Fruit fly (Drosophila melanogaster) whole organism, prepupa: ENCODE measurements around the gene CG11912.

Experiments
- Blimp-1 ChIP-seq: fragments of 200-800 bp; sonication (Bioruptor generic); optimal IDR thresholded peaks from 3 replicates; lab custom pipeline; 2017; ENCODE audit warnings: missing biosample characterization, missing genetic modification characterization, mild to moderate bottlenecking, moderate library complexity, missing genetic modification reagents
- CG10631 ChIP-seq: fragments of 200-800 bp; sonication (Bioruptor generic); optimal IDR thresholded peaks from 2 replicates; lab custom pipeline; 2016; ENCODE audit warnings: missing biosample characterization, missing genetic modification characterization
- CG11762 ChIP-seq: fragments of 200-800 bp; sonication (Bioruptor generic); optimal IDR thresholded peaks from 3 replicates; lab custom pipeline; 2016; ENCODE audit warnings: missing biosample characterization, missing genetic modification characterization; ENCODE audit not compliant: insufficient read depth
- CG15336 ChIP-seq: fragments of 200-800 bp; sonication (Bioruptor generic); IDR thresholded peaks from 2 replicates; pipeline ENCODE4 v1.3.6; 2022; ENCODE audit warnings: missing biosample characterization, missing genetic modification characterization
- CG1621 ChIP-seq: fragments of 200-800 bp; sonication (Bioruptor generic); optimal IDR thresholded peaks from 3 replicates; lab custom pipeline; 2018; ENCODE audit warnings: missing biosample characterization, mild to moderate bottlenecking, missing genetic modification characterization
- CG31627 ChIP-seq: fragments of 200-800 bp; sonication (Bioruptor generic); optimal IDR thresholded peaks from 3 replicates; lab custom pipeline; 2016; ENCODE audit warnings: missing biosample characterization, missing genetic modification characterization
- CG34406 ChIP-seq: fragments of 200-800 bp; sonication (Bioruptor generic); optimal IDR thresholded peaks from 3 replicates; lab custom pipeline; 2016; ENCODE audit warnings: missing biosample characterization, missing genetic modification characterization
- CG4318 ChIP-seq: fragments of 200-800 bp; sonication (Bioruptor generic); optimal IDR thresholded peaks from 3 replicates; lab custom pipeline; 2017; ENCODE audit warnings: missing biosample characterization, mild to moderate bottlenecking, missing genetic modification characterization
- CG6163 ChIP-seq: fragments of 200-800 bp; sonication (Bioruptor generic); IDR thresholded peaks from 3 replicates; pipeline ENCODE4 v1.3.6; 2022; ENCODE audit warnings: missing biosample characterization, missing genetic modification characterization
- CG6792 ChIP-seq: fragments of 200-800 bp; sonication (Bioruptor generic); optimal IDR thresholded peaks from 3 replicates; lab custom pipeline; 2016; ENCODE audit warnings: missing biosample characterization, missing genetic modification characterization
- CG8119 ChIP-seq: fragments of 200-800 bp; sonication (Bioruptor generic); IDR thresholded peaks from 3 replicates; pipeline ENCODE4 v1.3.6; 2022; ENCODE audit warnings: missing biosample characterization, missing genetic modification characterization
- CG9139 ChIP-seq: fragments of 200-800 bp; sonication (Bioruptor generic); optimal IDR thresholded peaks from 3 replicates; lab custom pipeline; 2017; ENCODE audit warnings: missing biosample characterization, mild to moderate bottlenecking, missing genetic modification characterization
- Eip75B ChIP-seq: fragments of 200-800 bp; sonication (Bioruptor generic); optimal IDR thresholded peaks from 3 replicates; lab custom pipeline; 2016; ENCODE audit warnings: missing biosample characterization, missing genetic modification characterization
- Eip78C ChIP-seq: fragments of 200-800 bp; sonication (Bioruptor generic); peaks from one replicate; lab custom pipeline; 2016; ENCODE audit warnings: missing biosample characterization, missing genetic modification characterization
- Eip93F ChIP-seq: fragments of 200-800 bp; sonication (Bioruptor generic); optimal IDR thresholded peaks from 2 replicates; lab custom pipeline; 2016; ENCODE audit warnings: missing biosample characterization, mild to moderate bottlenecking, missing genetic modification characterization
- Ets96B ChIP-seq: fragments of 200-800 bp; optimal IDR thresholded peaks from 2 replicates; lab custom pipeline; 2019; ENCODE audit warnings: missing biosample characterization, mild to moderate bottlenecking, missing genetic modification characterization, moderate library complexity
- Gug ChIP-seq: fragments of 200-800 bp; sonication (Bioruptor generic); IDR thresholded peaks from 2 replicates; pipeline ENCODE4 v1.3.6; 2022; ENCODE audit warnings: missing biosample characterization, missing genetic modification characterization
- Hr39 ChIP-seq: fragments of 200-800 bp; sonication (Bioruptor generic); optimal IDR thresholded peaks from 2 replicates; lab custom pipeline; 2016; ENCODE audit warnings: missing biosample characterization, missing genetic modification characterization
- Met ChIP-seq: fragments of 200-800 bp; sonication (Bioruptor generic); optimal IDR thresholded peaks from 3 replicates; lab custom pipeline; 2016; ENCODE audit warnings: missing biosample characterization, missing genetic modification characterization
- Smox ChIP-seq: fragments of 200-800 bp; sonication (Bioruptor generic); optimal IDR thresholded peaks from 3 replicates; lab custom pipeline; 2016; ENCODE audit warnings: missing biosample characterization, missing genetic modification characterization
- Sox102F ChIP-seq: fragments of 200-800 bp; sonication (Bioruptor generic); optimal IDR thresholded peaks from 2 replicates; lab custom pipeline; 2016; ENCODE audit warnings: missing biosample characterization, mild to moderate bottlenecking, missing genetic modification characterization
- Sox14 ChIP-seq: fragments of 200-800 bp; sonication (Bioruptor generic); optimal IDR thresholded peaks from 3 replicates; lab custom pipeline; 2016; ENCODE audit warnings: missing biosample characterization, missing genetic modification characterization
- achi ChIP-seq: fragments of 200-800 bp; sonication (Bioruptor generic); optimal IDR thresholded peaks from 3 replicates; lab custom pipeline; 2016; ENCODE audit warnings: missing biosample characterization, missing genetic modification characterization
- cyc ChIP-seq: fragments of 200-800 bp; sonication (Bioruptor generic); optimal IDR thresholded peaks from 3 replicates; lab custom pipeline; 2016; ENCODE audit warnings: missing biosample characterization, missing genetic modification characterization
- dac ChIP-seq: fragments of 200-800 bp; sonication (Bioruptor generic); optimal IDR thresholded peaks from 2 replicates; lab custom pipeline; 2017; ENCODE audit warnings: missing biosample characterization, mild to moderate bottlenecking, missing genetic modification characterization
- dsx ChIP-seq: fragments of 200-800 bp; optimal IDR thresholded peaks from 3 replicates; lab custom pipeline; 2019; ENCODE audit warnings: missing biosample characterization, mild to moderate bottlenecking, missing genetic modification characterization, moderate library complexity; ENCODE audit not compliant: poor library complexity, severe bottlenecking
- eg ChIP-seq: fragments of 200-800 bp; sonication (Bioruptor generic); IDR thresholded peaks from 3 replicates; pipeline ENCODE4 v1.3.6; 2022; ENCODE audit warnings: missing biosample characterization, missing genetic modification characterization
- esn ChIP-seq: fragments of 200-800 bp; sonication (Bioruptor generic); optimal IDR thresholded peaks from 2 replicates; lab custom pipeline; 2016; ENCODE audit warnings: missing biosample characterization, mild to moderate bottlenecking, missing genetic modification characterization, moderate library complexity
- fd59A ChIP-seq: fragments of 200-800 bp; sonication (Bioruptor generic); optimal IDR thresholded peaks from 2 replicates; lab custom pipeline; 2017; ENCODE audit warnings: missing biosample characterization, mild to moderate bottlenecking, missing genetic modification characterization, missing genetic modification reagents
- fd85E ChIP-seq: fragments of 200-800 bp; sonication (Bioruptor generic); optimal IDR thresholded peaks from 3 replicates; lab custom pipeline; 2016; ENCODE audit warnings: missing biosample characterization, missing genetic modification characterization
- fkh ChIP-seq: fragments of 200-800 bp; sonication (Bioruptor generic); optimal IDR thresholded peaks from 3 replicates; lab custom pipeline; 2017; ENCODE audit warnings: missing biosample characterization, mild to moderate bottlenecking, missing genetic modification characterization, moderate library complexity
- svp ChIP-seq: fragments of 200-800 bp; sonication (Bioruptor generic); peaks from one replicate; lab custom pipeline; 2016; ENCODE audit warnings: missing biosample characterization, missing genetic modification characterization

The CG11912 gene

dm6 chr2L:329661-330060, 10.6 kb upstream of the CG11912 start, which contains the start of gene CG43755:
CG43755 (minus strand) TSS chr2L:329761.
- TF ChIP-seq CG9139 (GFP tag; lab: Kevin White, UChicago) (no peak), fd85E (GFP tag; lab: Kevin White, UChicago) (no peak), Eip78C (no peak), CG11762 (GFP tag; lab: Kevin White, UChicago) (no peak), cyc (GFP tag; lab: Kevin White, UChicago) (no peak), Met (GFP tag; lab: Kevin White, UChicago) (no peak), CG10631 (no peak), Sox102F (GFP tag; lab: Kevin White, UChicago) (no peak), CG4318 (GFP tag; lab: Kevin White, UChicago) (no peak), Sox14 (GFP tag; lab: Kevin White, UChicago) (no peak)

DNA sequence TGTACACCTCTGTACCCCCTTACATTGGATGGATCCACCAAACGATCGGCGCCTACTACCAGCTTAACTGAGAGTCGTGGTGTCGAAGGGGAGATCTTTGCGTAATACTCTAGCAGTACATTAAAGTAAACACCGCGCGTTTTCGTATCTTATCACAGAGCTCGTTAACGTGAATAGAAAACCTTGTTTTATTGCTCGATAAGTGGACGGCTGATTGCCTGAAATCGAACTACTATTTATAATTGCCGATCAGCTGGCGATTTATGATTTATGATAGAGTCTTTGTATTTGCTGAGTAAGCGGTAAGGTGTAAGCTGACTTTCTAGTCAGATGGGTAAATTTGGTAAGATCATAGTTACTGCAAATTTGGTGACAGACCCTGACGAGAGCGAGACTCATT, 3.9 kb upstream of the CG11912 start:
- TF ChIP-seq CG1621 (tag; lab: Kevin White, UChicago) = no peak

- TF ChIP-seq dac (no peak), CG31627 (GFP tag; lab: Kevin White, UChicago) (no peak), Eip75B (no peak), Sox102F (GFP tag; lab: Kevin White, UChicago) (no peak), CG34406 (GFP tag; lab: Kevin White, UChicago) (no peak), CG6792 (GFP tag; lab: Kevin White, UChicago) (no peak), Smox (GFP tag; lab: Kevin White, UChicago) (no peak), Ets96B (tag; lab: Kevin White, UChicago) (no peak), CG6163 (no peak), achi (GFP tag; lab: Kevin White, UChicago) (no peak), Hr39 (GFP tag; lab: Kevin White, UChicago) (no peak), CG8119 (no peak), fd85E (GFP tag; lab: Kevin White, UChicago) (no peak)
These were observed 2.7 kb upstream of the CG11912 start, which contains the start of gene CG33127 for dm6 chr2L:321793-322192. CG33127 (plus strand) TSS chr2L:322101.

- TF ChIP-seq dsx (GFP tag; lab: Kevin White, UChicago) = no peak
These were observed 2.1 kb upstream of the CG11912 start, which contains the start of gene CG11911 for dm6 chr2L:321148-321547. CG11911 (minus strand) TSS chr2L:321248.

- no peak for TF ChIP-seq CG6792 (GFP tag; lab: Kevin White, UChicago)
- TF ChIP-seq dac = no peak
- no peak for TF ChIP-seq CG11762 (GFP tag; lab: Kevin White, UChicago)
- no peak for TF ChIP-seq Eip75B
- no peak for TF ChIP-seq Blimp-1 (GFP tag; lab: Kevin White, UChicago)
- no peak for TF ChIP-seq CG15336 (GFP tag; lab: Robert Waterston, UW)
- TF ChIP-seq esn (GFP tag; lab: Kevin White, UChicago) = no peak
- no peak for TF ChIP-seq dsx (GFP tag; lab: Kevin White, UChicago)
- no peak for TF ChIP-seq Eip93F (GFP tag; lab: Kevin White, UChicago)
- TF ChIP-seq fd59A (GFP tag; lab: Kevin White, UChicago) = no peak
- no peak for TF ChIP-seq Gug
- no peak for TF ChIP-seq Sox102F (GFP tag; lab: Kevin White, UChicago)
- no peak for TF ChIP-seq cyc (GFP tag; lab: Kevin White, UChicago)
These were observed 686 bp upstream of the CG11912 start for dm6 chr2L:319745-320144.

DNA sequence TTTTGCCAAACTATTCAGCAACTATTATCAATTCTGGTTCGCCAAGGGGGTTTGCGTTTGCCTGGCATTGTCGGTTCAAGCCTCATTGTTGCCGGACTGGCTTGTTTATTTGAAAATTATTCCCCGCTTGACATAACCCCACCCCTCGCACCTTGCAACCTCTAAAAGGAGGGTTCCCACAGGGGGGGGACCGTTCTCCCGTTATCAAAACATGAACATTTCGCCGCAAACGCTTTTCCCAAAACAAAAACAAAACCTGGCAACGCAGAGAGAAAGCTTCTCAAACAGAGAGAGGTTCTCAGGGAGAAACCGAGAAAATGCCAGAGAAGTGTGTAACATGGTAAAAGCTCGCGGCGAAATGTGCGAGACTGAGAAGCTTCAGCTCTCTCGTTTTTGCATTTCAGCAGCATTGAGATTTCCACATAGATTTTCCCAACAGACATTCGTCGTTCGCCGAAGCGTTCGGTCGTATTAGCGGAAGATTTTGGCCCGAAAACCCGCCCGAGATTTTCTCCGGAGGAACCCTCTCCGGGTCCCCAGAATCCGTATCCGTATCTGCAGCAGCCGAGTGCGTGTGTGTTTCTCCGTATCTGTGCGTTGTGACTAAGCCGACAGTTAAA, 9.1 kb downstream of the CG11912 start:
- TF ChIP-seq svp (GFP tag; lab: Kevin White, UChicago) = peak; percentile 66
- TF ChIP-seq Eip78C = peak; percentile 39
- TF ChIP-seq CG31627 (GFP tag; lab: Kevin White, UChicago) = no peak
- TF ChIP-seq CG15336 (GFP tag; lab: Robert Waterston, UW) = peak; percentile 25; the same call in 1 of the 2 replicates
- TF ChIP-seq eg (GFP tag; lab: Robert Waterston, UW) = peak; percentile 57; the same call in 1 of the 3 replicates
- no peak for TF ChIP-seq esn (GFP tag; lab: Kevin White, UChicago)
- TF ChIP-seq fkh (GFP tag; lab: Kevin White, UChicago) = peak; percentile 59
- TF ChIP-seq CG8119 = 0 out of 3 replicates have a peak, but pooled peaks have one; percentile 26
- TF ChIP-seq, all 60 proteins: peak for 6
